Fruit fly (Drosophila melanogaster): ENCODE data around the gene CG8260.

CG8260 gene

DNA sequence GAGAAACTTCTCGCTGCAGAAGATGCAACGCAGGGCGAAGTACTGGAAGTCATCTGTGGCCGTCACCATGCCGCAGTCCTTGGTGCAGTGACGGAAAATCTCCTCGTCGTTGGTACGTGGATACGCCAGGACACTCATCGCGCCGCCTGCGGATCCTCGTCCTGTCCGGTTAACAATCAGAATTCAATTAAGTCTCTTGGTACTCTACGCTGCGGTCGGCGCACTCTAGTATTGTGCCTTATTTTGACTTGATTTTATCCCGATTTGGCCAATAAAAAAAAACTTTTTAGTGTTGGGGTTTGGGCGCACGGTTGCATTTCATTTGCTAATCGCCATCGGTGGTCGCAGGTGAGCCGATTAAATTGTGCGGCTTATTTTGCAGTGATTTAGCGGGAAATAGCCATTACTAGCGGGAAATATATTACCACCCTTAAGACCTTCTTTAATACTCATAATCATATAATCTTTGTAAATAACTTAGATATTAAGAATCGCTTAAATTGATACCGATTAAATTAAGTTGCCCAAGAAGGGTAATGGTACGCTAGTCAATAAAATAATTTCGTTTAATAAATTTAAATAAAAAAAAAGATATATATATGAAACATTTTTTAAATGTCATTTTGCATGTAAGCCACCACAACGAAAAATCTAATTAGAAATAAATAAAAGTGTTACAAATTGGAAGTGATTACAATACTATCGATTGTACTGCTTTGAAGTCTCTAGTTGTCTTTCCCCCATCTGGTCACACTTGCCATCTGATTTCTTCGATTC is 10.0 kb upstream of the CG8260 start, which contains the start of the genes CG8944 and CCT6 (continued):
- no peak for TF ChIP-seq ap (GFP tag; IDR thresholded peaks at IDR 0.05)
- no peak for TF ChIP-seq Pdp1 (GFP tag; optimal IDR thresholded peaks at IDR 0.05)
- no peak for TF ChIP-seq CG11560 (tag; IDR thresholded peaks at IDR 0.05)
- TF ChIP-seq gsb (GFP tag; IDR thresholded peaks at IDR 0.05) = no peak
- no peak for TF ChIP-seq tap (tag; optimal IDR thresholded peaks at IDR 0.05)
- no peak for TF ChIP-seq Nf-YB (GFP tag; optimal IDR thresholded peaks at IDR 0.05)
- 0 out of 2 replicates have a peak, but pooled peaks have one; percentile 31 for TF ChIP-seq CG9215 (GFP tag; IDR thresholded peaks at IDR 0.05)
- TF ChIP-seq zfh2 (GFP tag; optimal IDR thresholded peaks at IDR 0.05) = peak; percentile 16
- peak; percentile 53 for TF ChIP-seq CG2120 (GFP tag; optimal IDR thresholded peaks at IDR 0.05)
- peak; percentile 29 for TF ChIP-seq nmo (GFP tag; optimal IDR thresholded peaks at IDR 0.05)
- TF ChIP-seq bbx (GFP tag; IDR thresholded peaks at IDR 0.05; ENCODE audit: partially characterized antibody) = peak; percentile 44; the same call in 1 of the 2 replicates
- peak; percentile 64 for TF ChIP-seq sens (GFP tag)
- peak; percentile 5 for TF ChIP-seq bcd (GFP tag; optimal IDR thresholded peaks at IDR 0.05)
- 0 out of 2 replicates have a peak, but pooled peaks have one; percentile 18 for TF ChIP-seq Ptx1 (GFP tag; IDR thresholded peaks at IDR 0.05)
- TF ChIP-seq Mes4 (GFP tag; optimal IDR thresholded peaks at IDR 0.05) = no peak
- no peak for TF ChIP-seq stc (GFP tag; IDR thresholded peaks at IDR 0.05)
- TF ChIP-seq CG6791 (GFP tag; IDR thresholded peaks at IDR 0.05; ENCODE audit: partially characterized antibody) = peak; percentile 58; the same call in 1 of the 3 replicates
- TF ChIP-seq fru (optimal IDR thresholded peaks at IDR 0.05) = no peak
- no peak for TF ChIP-seq Max (GFP tag; optimal IDR thresholded peaks at IDR 0.05)
- TF ChIP-seq BEAF-32 (GFP tag; optimal IDR thresholded peaks at IDR 0.05) = peak; percentile 65
- peak; percentile 59 for TF ChIP-seq CG12391 (tag; optimal IDR thresholded peaks at IDR 0.05)
- no peak for TF ChIP-seq dmrt11E (tag; optimal IDR thresholded peaks at IDR 0.05)
- TF ChIP-seq bigmax (GFP tag; optimal IDR thresholded peaks at IDR 0.05) = no peak
- TF ChIP-seq crp (GFP tag; optimal IDR thresholded peaks at IDR 0.05) = peak in 1 of 2 experiments; percentile 32
- no peak for TF ChIP-seq CG17802 (tag; optimal IDR thresholded peaks at IDR 0.05)
- peak; percentile 26 for TF ChIP-seq Xbp1 (GFP tag; optimal IDR thresholded peaks at IDR 0.05)
- TF ChIP-seq CG16813 (GFP tag; IDR thresholded peaks at IDR 0.05; ENCODE audit: partially characterized antibody) = peak; percentile 52; the same call in 2 of the 3 replicates
- peak; percentile 35; the same call in 1 of the 3 replicates for TF ChIP-seq vnd (GFP tag; IDR thresholded peaks at IDR 0.05; ENCODE audit: partially characterized antibody)
- TF ChIP-seq CG30020 (tag; optimal IDR thresholded peaks at IDR 0.05) = peak; percentile 4
- no peak for TF ChIP-seq CG6765 (GFP tag; optimal IDR thresholded peaks at IDR 0.05)
- no peak for TF ChIP-seq CG12744 (GFP tag; optimal IDR thresholded peaks at IDR 0.05)
- no peak for TF ChIP-seq CG9876 (GFP tag; optimal IDR thresholded peaks at IDR 0.05)
- TF ChIP-seq CG11456 (GFP tag; IDR thresholded peaks at IDR 0.05) = peak; percentile 41; the same call in 1 of the 3 replicates
- TF ChIP-seq inv (GFP tag; IDR thresholded peaks at IDR 0.05; ENCODE audit: partially characterized antibody) = 0 out of 2 replicates have a peak, but pooled peaks have one; percentile 33
- TF ChIP-seq gt (GFP tag; IDR thresholded peaks at IDR 0.05) = no peak
- peak; percentile 20 for TF ChIP-seq CG1603 (tag; optimal IDR thresholded peaks at IDR 0.05)
- no peak for TF ChIP-seq Hr51 (GFP tag; optimal IDR thresholded peaks at IDR 0.05)
- TF ChIP-seq TFAM (GFP tag; optimal IDR thresholded peaks at IDR 0.05) = no peak
- no peak for TF ChIP-seq ftz-f1 (GFP tag; optimal IDR thresholded peaks at IDR 0.05)
- no peak for TF ChIP-seq Atf3 (GFP tag; optimal IDR thresholded peaks at IDR 0.05)
- no peak for TF ChIP-seq CG6813 (GFP tag; optimal IDR thresholded peaks at IDR 0.05)
- TF ChIP-seq Med (GFP tag) = peak; percentile 74
- 0 out of 3 replicates have a peak, but pooled peaks have one; percentile 19 for TF ChIP-seq ci (GFP tag; IDR thresholded peaks at IDR 0.05)
- peak; percentile 29 for TF ChIP-seq CG13775 (GFP tag; optimal IDR thresholded peaks at IDR 0.05)
- peak; percentile 29 for TF ChIP-seq CG13424 (tag; optimal IDR thresholded peaks at IDR 0.05)
- no peak for TF ChIP-seq esg (GFP tag; conservative IDR thresholded peaks at IDR 0.05)
- TF ChIP-seq CG3847 (GFP tag; IDR thresholded peaks at IDR 0.05) = 0 out of 2 replicates have a peak, but pooled peaks have one; percentile 4
- no peak for TF ChIP-seq Hmr (GFP tag; optimal IDR thresholded peaks at IDR 0.05)
